Fruit fly (Drosophila melanogaster) whole organism, embryonic: ENCODE data around the gene CG13063.

Source experiments
- Sox102F ChIP-seq: fragments of 200-800 bp; sonication (Bioruptor generic); optimal IDR thresholded peaks from 2 replicates; lab custom pipeline; 2018; ENCODE audit warnings: missing biosample characterization, mild to moderate bottlenecking, missing genetic modification characterization, moderate library complexity
- stwl ChIP-seq: fragments of 200-800 bp; sonication (Bioruptor generic); optimal IDR thresholded peaks from 3 replicates; lab custom pipeline; 2018; ENCODE audit warnings: missing biosample characterization, mild to moderate bottlenecking, missing genetic modification characterization, moderate library complexity
- tup ChIP-seq: fragments of 200-800 bp; sonication (Bioruptor generic); optimal IDR thresholded peaks from 2 replicates; lab custom pipeline; 2016; ENCODE audit warnings: missing biosample characterization, mild to moderate bottlenecking, missing genetic modification characterization, moderate library complexity

DNA sequence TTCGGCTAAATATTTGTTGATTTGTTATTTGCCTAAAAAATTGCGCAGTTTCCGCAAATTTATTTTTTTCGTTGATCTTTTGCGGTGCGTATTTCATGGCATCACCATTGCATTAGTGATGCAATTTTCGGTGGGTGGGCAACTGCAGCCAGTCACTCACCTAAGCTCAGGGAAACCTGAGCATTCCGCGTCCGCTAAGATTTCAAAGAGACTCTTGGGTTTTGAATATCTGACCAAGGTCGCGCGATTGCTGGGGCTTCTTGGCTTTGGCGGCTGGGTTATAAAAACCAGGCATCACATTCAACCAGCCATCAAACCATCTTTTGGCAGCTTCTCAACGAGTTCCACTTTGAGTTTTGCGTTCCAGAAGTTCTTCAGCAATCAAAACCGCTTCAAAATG is 44.0 kb upstream of the CG13063 start, which contains the start of gene CG13071:
- TF ChIP-seq Sox102F (GFP tag; lab: Kevin White, UChicago) (no peak), stwl (tag; lab: Kevin White, UChicago) (no peak), tup (GFP tag; lab: Kevin White, UChicago) (no peak)
